Worm (Caenorhabditis elegans): ENCODE measurements around the gene T24E12.13.
"Not testable (repeated sequence)": the region's sequence is repeated elsewhere in the genome, so short reads cannot be mapped to it uniquely, and the experiment has no call there.

T24E12.13 gene

DNA sequence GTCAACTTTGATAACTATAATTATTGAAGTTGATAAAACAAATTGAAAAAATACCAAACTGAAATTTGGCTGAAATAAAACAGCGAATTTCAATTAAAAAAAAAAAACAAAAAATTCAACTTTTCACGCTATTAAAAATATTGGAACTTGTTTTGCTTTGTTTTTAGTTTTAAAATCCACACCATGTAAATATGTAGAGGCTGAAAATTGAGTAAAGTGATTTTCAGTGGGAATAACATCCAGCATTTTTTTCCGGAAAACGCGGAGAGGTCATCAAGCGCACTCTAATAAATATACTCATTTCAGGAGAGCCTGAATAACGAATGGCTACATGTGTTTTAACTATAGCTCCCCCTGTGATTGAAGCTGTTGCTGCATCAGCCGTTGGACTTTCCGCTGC is 33.7 kb upstream of the T24E12.13 start, which contains the start of gene rcd-1:
Gene rcd-1, plus strand, starts transcription at position 301 of the 400 bp plus-strand sequence.
- TF ChIP-seq lsl-1 (GFP tag; optimal IDR thresholded peaks at IDR 0.05) (no peak), lir-1 (GFP tag; conservative IDR thresholded peaks at IDR 0.05) (no peak), bed-1 (GFP tag; IDR thresholded peaks at IDR 0.05) (0 out of 2 replicates have a peak, but pooled peaks have one; percentile 20)

ce11 chrII:3757499-3757898 is 29.8 kb upstream of the T24E12.13 start, which contains the start of gene srx-111:
Gene srx-111, plus strand, starts transcription at chrII:3757799.
- TF ChIP-seq F55B11.4 (tag; optimal IDR thresholded peaks at IDR 0.05; ENCODE audit: borderline replicate concordance, insufficient read depth) = no peak
- TF ChIP-seq chd-7 (tag; optimal IDR thresholded peaks at IDR 0.05) = no peak
- TF ChIP-seq attf-5 (GFP tag; optimal IDR thresholded peaks at IDR 0.05) = no peak
- no peak for TF ChIP-seq hmg-1.2 (GFP tag; IDR thresholded peaks at IDR 0.05)
- TF ChIP-seq egl-44 (GFP tag; IDR thresholded peaks at IDR 0.05) = no peak
- no peak for TF ChIP-seq F22D6.2 (tag; optimal IDR thresholded peaks at IDR 0.05)
- no peak for TF ChIP-seq ceh-91 (GFP tag; IDR thresholded peaks at IDR 0.05)
- no peak for TF ChIP-seq gei-17 (GFP tag; optimal IDR thresholded peaks at IDR 0.05)
- no peak for TF ChIP-seq let-526 (GFP tag; IDR thresholded peaks at IDR 0.05)
- no peak for TF ChIP-seq sptf-2 (GFP tag; optimal IDR thresholded peaks at IDR 0.05)

- TF ChIP-seq athp-1 (tag; optimal IDR thresholded peaks at IDR 0.05) = no peak
- TF ChIP-seq unc-62 (GFP tag; optimal IDR thresholded peaks at IDR 0.05) = no peak
- no peak for TF ChIP-seq dpl-1 (GFP tag; optimal IDR thresholded peaks at IDR 0.05)
- no peak for TF ChIP-seq rcor-1 (GFP tag; IDR thresholded peaks at IDR 0.05)
- no peak for TF ChIP-seq lir-1 (GFP tag; conservative IDR thresholded peaks at IDR 0.05)
- no peak for TF ChIP-seq lin-35 (GFP tag; optimal IDR thresholded peaks at IDR 0.05)
- no peak for TF ChIP-seq lin-40 (tag; optimal IDR thresholded peaks at IDR 0.05)
- no peak for TF ChIP-seq ztf-3 (GFP tag; optimal IDR thresholded peaks at IDR 0.05)
Observed at ce11 chrII:3759010-3759409, 28.2 kb upstream of the T24E12.13 start, which contains the start of gene T24E12.12. Gene T24E12.12, plus strand, starts transcription at chrII:3759290.

DNA sequence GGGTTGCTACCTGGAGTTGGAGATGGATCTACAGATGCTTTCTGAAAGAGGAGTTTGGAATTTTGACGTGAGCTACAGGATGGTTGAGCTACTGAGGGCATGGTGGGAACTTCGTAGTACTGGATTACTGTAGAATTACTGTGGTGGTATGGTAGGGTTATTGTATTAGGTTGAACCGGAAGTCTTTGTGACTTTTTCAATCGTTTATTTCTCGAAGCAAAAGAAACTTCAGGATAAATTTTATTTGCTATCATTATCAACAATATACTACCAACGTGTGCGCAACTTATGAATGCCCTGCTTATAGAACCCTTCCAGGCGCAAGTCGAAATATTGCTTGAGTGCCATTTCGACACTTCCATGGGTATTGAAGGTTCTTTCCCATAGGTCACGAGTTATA is 25.7 kb upstream of the T24E12.13 start, which contains the start of gene T24E12.6:
Gene T24E12.6, minus strand, starts transcription at position 101 of the 400 bp plus-strand sequence.
- TF ChIP-seq rpc-1 (optimal IDR thresholded peaks at IDR 0.05); rpc-1 (tag; optimal IDR thresholded peaks at IDR 0.05); hmg-1.2 (GFP tag; IDR thresholded peaks at IDR 0.05); ztf-26 (tag; optimal IDR thresholded peaks at IDR 0.05): not testable (repeated sequence)

- no peak for TF ChIP-seq ztf-3 (GFP tag; optimal IDR thresholded peaks at IDR 0.05)
- TF ChIP-seq atf-7 (tag; optimal IDR thresholded peaks at IDR 0.05) = no peak
Observed at ce11 chrII:3764486-3764885, 22.8 kb upstream of the T24E12.13 start, which contains the start of gene srx-112. Gene srx-112, minus strand, starts transcription at chrII:3764586.

DNA sequence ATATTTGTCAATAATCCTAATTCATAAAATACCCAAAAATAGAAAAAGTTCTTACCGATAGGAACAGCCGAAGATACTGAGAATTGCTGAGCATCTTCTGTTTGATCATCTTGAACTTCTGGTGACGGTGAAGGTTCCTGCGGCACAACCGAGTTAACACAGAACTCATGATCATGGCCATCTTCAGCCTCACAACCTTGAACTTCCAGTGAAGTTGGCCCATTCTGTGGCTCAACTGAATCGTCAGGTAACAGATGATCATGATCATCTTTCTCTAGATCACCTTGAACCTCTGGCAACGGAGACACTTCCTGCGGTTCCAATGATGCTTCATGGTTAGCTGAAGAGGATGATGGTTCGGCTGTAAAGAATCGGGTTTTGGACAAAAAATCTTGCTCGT is 15.6 kb upstream of the T24E12.13 start:
- TF ChIP-seq hlh-26 (GFP tag; conservative IDR thresholded peaks at IDR 0.05) (no peak), egl-44 (GFP tag; IDR thresholded peaks at IDR 0.05) (no peak)

- TF ChIP-seq ccch-3 (GFP tag; optimal IDR thresholded peaks at IDR 0.05) (no peak), zim-3 (tag; optimal IDR thresholded peaks at IDR 0.05) (no peak), gei-17 (GFP tag; optimal IDR thresholded peaks at IDR 0.05) (no peak), somi-1 (GFP tag; optimal IDR thresholded peaks at IDR 0.05) (no peak), madf-6 (GFP tag; IDR thresholded peaks at IDR 0.05) (no peak), ceh-79 (tag; optimal IDR thresholded peaks at IDR 0.05) (no peak), snpc-1.3 (tag; optimal IDR thresholded peaks at IDR 0.05; ENCODE audit: insufficient read depth) (no peak), ztf-25 (GFP tag; IDR thresholded peaks at IDR 0.05) (no peak), madf-10 (tag; optimal IDR thresholded peaks at IDR 0.05) (no peak), rec-8 (tag; optimal IDR thresholded peaks at IDR 0.05) (no peak), hlh-12 (tag; optimal IDR thresholded peaks at IDR 0.05) (no peak)
Observed at ce11 chrII:3773130-3773529, 14.1 kb upstream of the T24E12.13 start, which contains the start of gene T24E12.10. Gene T24E12.10, minus strand, starts transcription at chrII:3773230.

Measured in whole organism, young adult.